Worm (Caenorhabditis elegans) whole organism, L3 larva: ENCODE measurements around the gene bicd-1.

Source experiments
- ceh-9 ChIP-seq: sonication (generic microtip); optimal IDR thresholded peaks from 2 replicates; lab custom pipeline; 2018; ENCODE audit warnings: missing biosample characterization, missing genetic modification characterization
- unc-39 ChIP-seq: sonication (generic microtip); optimal IDR thresholded peaks from 4 replicates; lab custom pipeline; 2017; ENCODE audit warnings: missing biosample characterization, missing genetic modification characterization

ce11 chrIV:6602376-6602775, 30.2 kb upstream of the bicd-1 start, which contains the start of gene F15B10.3:
- TF ChIP-seq unc-39 (tag; lab: Kevin White, UChicago), result no peak
- TF ChIP-seq ceh-9 (tag; lab: Kevin White, UChicago), result no peak
